Worm (Caenorhabditis elegans) whole organism, L1 larva: ENCODE data around the gene ZC455.1.
A peak's percentile ranks its signal among the peaks of the same experiment; 100 is the strongest.

ENCODE experiments used
- F16B12.6 ChIP-seq: fragments of 150-350 bp; optimal IDR thresholded peaks from 2 replicates; lab custom pipeline; 2014; ENCODE audit warnings: missing biosample characterization, missing genetic modification characterization
- Y116A8C.19 ChIP-seq: sonication (generic microtip); optimal IDR thresholded peaks from 2 replicates; lab custom pipeline; 2016; ENCODE audit warnings: missing compliant biosample characterization, missing genetic modification characterization, borderline replicate concordance
- aha-1 ChIP-seq: fragments of 150-350 bp; optimal IDR thresholded peaks from 2 replicates; lab custom pipeline; 2014; ENCODE audit warnings: missing biosample characterization, missing genetic modification characterization
- ama-1 ChIP-seq: fragments of 150-350 bp; optimal IDR thresholded peaks from 2 replicates; lab custom pipeline; 2014
- blmp-1 ChIP-seq: fragments of 150-350 bp; optimal IDR thresholded peaks from 2 replicates; lab custom pipeline; 2014; ENCODE audit warnings: missing biosample characterization, missing genetic modification characterization
- dpl-1 ChIP-seq, 3 experiments: fragments of 150-350 bp in 2 of 3; sonication (generic microtip) in 1 of 3; optimal IDR thresholded peaks; 2 replicates each; lab custom pipeline; 2014 to 2017; ENCODE audit warnings: missing biosample characterization in 3 of 3, missing genetic modification characterization in 3 of 3, missing genetic modification reagents in 3 of 3
- dsc-1 ChIP-seq: sonication (generic microtip); optimal IDR thresholded peaks from 2 replicates; lab custom pipeline; 2016; ENCODE audit warnings: mild to moderate bottlenecking, missing genetic modification characterization, missing compliant biosample characterization
- efl-1 ChIP-seq, 4 experiments: fragments of 150-350 bp; optimal IDR thresholded peaks in 3 of 4; peaks in 1 of 4; 1 replicate in 1 of 4; 2 replicates in 3 of 4; lab custom pipeline; 2014; ENCODE audit warnings: missing biosample characterization in 2 of 4, missing genetic modification characterization in 2 of 4, missing genetic modification reagents in 2 of 4
- efl-3 ChIP-seq: fragments of 200-800 bp; sonication (Bioruptor generic); optimal IDR thresholded peaks from 2 replicates; lab custom pipeline; 2018; ENCODE audit warnings: mild to moderate bottlenecking, missing genetic modification characterization, missing compliant biosample characterization
- egl-13 ChIP-seq: sonication (generic microtip); optimal IDR thresholded peaks from 2 replicates; lab custom pipeline; 2016; ENCODE audit warnings: missing genotype, missing genetic modification reagents, missing genetic modification characterization, missing compliant biosample characterization
- elt-3 ChIP-seq, 6 experiments: fragments of 150-350 bp in 1 of 6; sonication (generic microtip); optimal IDR thresholded peaks; 2 replicates each; lab custom pipeline; 2017 to 2018; ENCODE audit warnings: missing biosample characterization in 6 of 6, missing genetic modification characterization in 6 of 6, inconsistent platforms in 1 of 6
- ets-5 ChIP-seq: fragments of 200-800 bp; sonication (Bioruptor generic); IDR thresholded peaks from 2 replicates; pipeline ENCODE4 v1.3.6; 2022; ENCODE audit warnings: missing genetic modification characterization, missing compliant biosample characterization
- fkh-4 ChIP-seq: sonication (generic microtip); optimal IDR thresholded peaks from 2 replicates; lab custom pipeline; 2016; ENCODE audit warnings: missing compliant biosample characterization, missing genetic modification characterization, borderline replicate concordance
- grh-1 ChIP-seq: fragments of 200-800 bp; sonication (Bioruptor generic); IDR thresholded peaks from 2 replicates; pipeline ENCODE4 v1.3.6; 2022; ENCODE audit warnings: missing genetic modification reagents, missing genetic modification characterization, missing compliant biosample characterization
- hlh-4 ChIP-seq: sonication (generic microtip); optimal IDR thresholded peaks from 2 replicates; lab custom pipeline; 2016; ENCODE audit warnings: mild to moderate bottlenecking, missing genetic modification characterization, missing compliant biosample characterization
- hpl-2 ChIP-seq: fragments of 150-350 bp; optimal IDR thresholded peaks from 2 replicates; lab custom pipeline; 2014; ENCODE audit warnings: missing biosample characterization, missing genetic modification reagents, missing genetic modification characterization
- isw-1 ChIP-seq: fragments of 200-800 bp; sonication (Bioruptor generic); IDR thresholded peaks from 2 replicates; pipeline ENCODE4 v1.3.6; 2022; ENCODE audit warnings: missing genetic modification characterization, missing compliant biosample characterization
- lin-13 ChIP-seq: fragments of 150-350 bp; optimal IDR thresholded peaks from 2 replicates; lab custom pipeline; 2014; ENCODE audit warnings: missing biosample characterization, missing genetic modification reagents, missing genetic modification characterization
- lin-14 ChIP-seq: fragments of 200-800 bp; sonication (Bioruptor generic); optimal IDR thresholded peaks from 2 replicates; lab custom pipeline; 2018; ENCODE audit warnings: mild to moderate bottlenecking, missing genetic modification characterization, moderate library complexity, missing compliant biosample characterization
- lin-35 ChIP-seq, 2 experiments: fragments of 150-350 bp; optimal IDR thresholded peaks; 2 replicates each; lab custom pipeline; 2014; ENCODE audit warnings: missing biosample characterization in 2 of 2, missing genetic modification characterization in 2 of 2, missing genetic modification reagents in 2 of 2
- lin-39 ChIP-seq: fragments of 150-350 bp; optimal IDR thresholded peaks from 2 replicates; lab custom pipeline; 2014; ENCODE audit warnings: missing biosample characterization, missing genetic modification reagents, missing genetic modification characterization
- lsy-2 ChIP-seq, 2 experiments: fragments of 150-350 bp; optimal IDR thresholded peaks; 2 replicates each; lab custom pipeline; 2014; ENCODE audit warnings: missing biosample characterization in 2 of 2, missing genetic modification characterization in 2 of 2
- mab-9 ChIP-seq: fragments of 200-800 bp; sonication (Bioruptor generic); IDR thresholded peaks from 2 replicates; pipeline ENCODE4 v1.3.6; 2022; ENCODE audit warnings: missing genetic modification reagents, missing genetic modification characterization, missing compliant biosample characterization
- nhr-12 ChIP-seq: sonication (generic microtip); optimal IDR thresholded peaks from 2 replicates; lab custom pipeline; 2017; ENCODE audit warnings: missing biosample characterization, missing genetic modification characterization
- nhr-77 ChIP-seq: fragments of 150-350 bp; optimal IDR thresholded peaks from 2 replicates; lab custom pipeline; 2014; ENCODE audit warnings: missing biosample characterization, missing genetic modification characterization
- nhr-84 ChIP-seq: sonication (generic microtip); optimal IDR thresholded peaks from 2 replicates; lab custom pipeline; 2017; ENCODE audit warnings: missing biosample characterization, missing genetic modification characterization
- pag-3 ChIP-seq: sonication (generic microtip); optimal IDR thresholded peaks from 2 replicates; lab custom pipeline; 2017; ENCODE audit warnings: missing genetic modification characterization, mild to moderate bottlenecking, missing compliant biosample characterization, antibody characterized with exemption, borderline replicate concordance; ENCODE audit not compliant: insufficient read depth
- pax-3 ChIP-seq: fragments of 200-800 bp; sonication (Bioruptor generic); optimal IDR thresholded peaks from 2 replicates; lab custom pipeline; 2018; ENCODE audit warnings: mild to moderate bottlenecking, missing genetic modification characterization, moderate library complexity, missing compliant biosample characterization
- rnt-1 ChIP-seq: sonication (generic microtip); optimal IDR thresholded peaks from 2 replicates; lab custom pipeline; 2016; ENCODE audit warnings: mild to moderate bottlenecking, missing genetic modification characterization, moderate library complexity, missing compliant biosample characterization
- skn-1 ChIP-seq: fragments of 150-350 bp; optimal IDR thresholded peaks from 2 replicates; lab custom pipeline; 2014; ENCODE audit warnings: missing biosample characterization, missing genetic modification characterization
- swsn-7 ChIP-seq: sonication (generic microtip); optimal IDR thresholded peaks from 2 replicates; lab custom pipeline; 2016; ENCODE audit warnings: missing genetic modification characterization, missing compliant biosample characterization
- tbx-2 ChIP-seq: sonication (generic microtip); optimal IDR thresholded peaks from 2 replicates; lab custom pipeline; 2016; ENCODE audit warnings: missing genetic modification characterization, missing compliant biosample characterization
- unc-130 ChIP-seq: fragments of 150-350 bp; optimal IDR thresholded peaks from 2 replicates; lab custom pipeline; 2017; ENCODE audit warnings: missing biosample characterization, missing genetic modification characterization, inconsistent platforms
- unc-62 ChIP-seq: fragments of 150-350 bp; optimal IDR thresholded peaks from 2 replicates; lab custom pipeline; 2014; ENCODE audit warnings: missing biosample characterization, missing genetic modification reagents, missing genetic modification characterization
- unc-86 ChIP-seq: sonication (generic microtip); optimal IDR thresholded peaks from 2 replicates; lab custom pipeline; 2016; ENCODE audit warnings: missing genetic modification characterization, missing compliant biosample characterization
- unc-98 ChIP-seq: fragments of 200-800 bp; sonication (Bioruptor generic); IDR thresholded peaks from 2 replicates; pipeline ENCODE4 v1.3.6; 2022; ENCODE audit warnings: missing genetic modification characterization, missing compliant biosample characterization
- xbp-1 ChIP-seq: sonication (generic microtip); optimal IDR thresholded peaks from 2 replicates; lab custom pipeline; 2016; ENCODE audit warnings: missing genetic modification characterization, missing compliant biosample characterization

ZC455.1 gene

DNA sequence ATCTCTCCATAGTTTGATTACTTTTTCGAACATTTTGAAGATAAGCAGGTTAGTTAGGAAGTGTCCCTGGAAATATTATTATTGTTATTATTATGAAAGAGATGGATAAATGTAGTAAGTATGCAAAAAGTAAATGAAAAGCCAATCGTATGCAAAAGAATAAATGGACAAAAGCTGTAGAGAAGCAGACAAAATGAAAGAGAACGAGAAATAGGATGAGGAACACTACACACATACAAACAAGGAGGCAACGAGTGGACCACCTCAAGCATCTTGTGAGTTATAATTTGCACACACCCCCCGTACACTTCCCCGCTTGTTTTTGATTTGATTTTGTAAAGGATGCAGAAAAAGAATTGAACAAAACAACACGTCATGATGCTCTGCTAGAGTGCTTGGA is 37.8 kb downstream of the ZC455.1 start, which contains the start of gene ZC443.2:
TSS of gene ZC443.2 (minus strand) at position 67 of the 400 bp plus-strand sequence.
- TF ChIP-seq tbx-2 (tag; lab: Kevin White, UChicago) = no peak
- TF ChIP-seq nhr-77 (tag; lab: Kevin White, UChicago) = no peak
- no peak for TF ChIP-seq ets-5
- no peak for TF ChIP-seq F16B12.6
- no peak for TF ChIP-seq isw-1
- TF ChIP-seq egl-13 (tag; lab: Kevin White, UChicago) = no peak

DNA sequence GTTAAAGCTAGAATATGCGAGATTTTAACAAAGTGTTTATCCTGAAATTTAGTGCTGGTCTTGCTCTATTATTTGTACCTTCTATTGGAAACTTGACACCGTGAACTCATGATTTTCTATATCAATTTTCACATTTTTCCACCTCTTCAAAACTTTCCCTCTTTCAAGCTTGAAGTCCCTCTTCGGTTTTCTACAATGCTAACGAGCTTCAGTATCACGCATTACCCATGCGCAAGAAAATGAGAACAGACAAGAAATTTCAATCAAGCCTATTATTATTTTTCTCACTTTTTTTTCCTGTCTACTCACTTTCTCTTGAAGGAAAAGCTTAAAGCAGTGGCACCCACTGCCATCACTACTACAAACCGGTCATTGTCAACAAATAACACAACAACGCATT is 38.5 kb downstream of the ZC455.1 start:
- TF ChIP-seq unc-62 (GFP tag; lab: Kevin White, UChicago) (no peak), Y116A8C.19 (tag; lab: Kevin White, UChicago) (no peak), efl-1 (optimal IDR thresholded peaks at IDR 0.05; lab: Kevin White, UChicago) (no peak), efl-1 (GFP tag; optimal IDR thresholded peaks at IDR 0.05 in 1 of 2; lab: Kevin White, UChicago) (peak in 1 of 2 experiments; percentile 43), nhr-12 (tag; lab: Kevin White, UChicago) (no peak), unc-98 (GFP tag; lab: Robert Waterston, UW) (no peak), F16B12.6 (no peak), swsn-7 (tag; lab: Kevin White, UChicago) (no peak), lin-35 (GFP tag; optimal IDR thresholded peaks at IDR 0.05; lab: Kevin White, UChicago) (no peak), lin-39 (tag; lab: Kevin White, UChicago) (no peak), ama-1 (lab: Kevin White, UChicago) (peak; percentile 55), grh-1 (GFP tag; lab: Robert Waterston, UW) (no peak), nhr-84 (tag; lab: Kevin White, UChicago) (no peak), rnt-1 (tag; lab: Kevin White, UChicago) (peak; percentile 4), hlh-4 (tag; lab: Kevin White, UChicago) (no peak), unc-86 (no peak), egl-13 (tag; lab: Kevin White, UChicago) (no peak), mab-9 (no peak), efl-3 (GFP tag; lab: Kevin White, UChicago) (no peak), lin-13 (GFP tag; lab: Kevin White, UChicago) (no peak), fkh-4 (tag; lab: Kevin White, UChicago) (no peak), lin-14 (GFP tag; lab: Kevin White, UChicago) (no peak), xbp-1 (tag; lab: Kevin White, UChicago) (no peak), lsy-2 (tag; optimal IDR thresholded peaks at IDR 0.05; lab: Kevin White, UChicago) (no peak), unc-130 (tag; lab: Kevin White, UChicago) (no peak), aha-1 (tag; lab: Kevin White, UChicago) (no peak), pax-3 (tag; lab: Kevin White, UChicago) (peak; percentile 50), hpl-2 (GFP tag; lab: Kevin White, UChicago) (no peak), skn-1 (tag; lab: Kevin White, UChicago) (no peak)
- TF ChIP-seq, all 84 proteins: peak for 4

DNA sequence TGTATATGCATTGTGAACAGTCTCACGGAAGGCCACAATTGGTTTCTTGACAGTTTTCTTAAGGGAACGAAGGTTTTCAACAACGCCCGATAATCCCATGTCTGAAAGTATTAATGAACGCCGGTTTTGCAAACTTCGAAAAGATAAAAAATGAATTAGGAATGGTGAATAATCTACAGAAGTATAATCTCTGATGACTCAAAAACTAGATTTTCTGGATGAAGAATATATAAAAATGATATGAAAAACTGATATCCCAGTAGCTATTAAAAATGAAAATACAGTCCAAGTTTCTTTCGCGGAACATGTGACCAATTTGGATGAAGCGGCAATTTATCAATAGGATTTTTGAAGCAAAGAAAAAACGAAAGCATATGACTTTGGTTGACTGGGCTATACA is 40.7 kb downstream of the ZC455.1 start, which contains the start of gene ZC443.3:
TSS of gene ZC443.3 (minus strand) at position 101 of the 400 bp plus-strand sequence.
- TF ChIP-seq elt-3 (tag; optimal IDR thresholded peaks at IDR 0.05; lab: Kevin White, UChicago) (no peak), efl-1 (optimal IDR thresholded peaks at IDR 0.05; lab: Kevin White, UChicago) (no peak), efl-1 (GFP tag; optimal IDR thresholded peaks at IDR 0.05 in 1 of 2; lab: Kevin White, UChicago) (no peak), blmp-1 (tag; lab: Kevin White, UChicago) (peak; percentile 82), dpl-1 (GFP tag; optimal IDR thresholded peaks at IDR 0.05; lab: Kevin White, UChicago) (no peak), pag-3 (tag; lab: Kevin White, UChicago) (peak; percentile 31), dsc-1 (tag; lab: Kevin White, UChicago) (no peak), lsy-2 (tag; optimal IDR thresholded peaks at IDR 0.05; lab: Kevin White, UChicago) (no peak)
- TF ChIP-seq, all 84 proteins: peak for 2
